Worm (Caenorhabditis elegans) whole organism, L3 larva: ENCODE data around the gene trpa-1.

Experiments
- ceh-16 ChIP-seq: sonication (generic microtip); optimal IDR thresholded peaks from 2 replicates; lab custom pipeline; 2017; ENCODE audit warnings: missing biosample characterization, missing genetic modification characterization
- elt-1 ChIP-seq: fragments of 150-350 bp; optimal IDR thresholded peaks from 2 replicates; lab custom pipeline; 2014; ENCODE audit warnings: missing biosample characterization, missing genetic modification characterization
- nhr-25 ChIP-seq: sonication (generic microtip); optimal IDR thresholded peaks from 2 replicates; lab custom pipeline; 2017; ENCODE audit warnings: missing biosample characterization, missing genetic modification characterization
- nhr-76 ChIP-seq: fragments of 150-350 bp; sonication (generic microtip); optimal IDR thresholded peaks from 5 replicates; lab custom pipeline; 2014; ENCODE audit warnings: missing biosample characterization, missing genetic modification characterization
- sea-2 ChIP-seq: fragments of 150-350 bp; sonication (generic microtip); optimal IDR thresholded peaks from 4 replicates; lab custom pipeline; 2014; ENCODE audit warnings: missing biosample characterization, missing genetic modification reagents, missing genetic modification characterization
- snpc-4 ChIP-seq: fragments of 150-350 bp; optimal IDR thresholded peaks from 2 replicates; lab custom pipeline; 2014; ENCODE audit warnings: missing biosample characterization, missing genetic modification characterization
- zag-1 ChIP-seq: fragments of 150-350 bp; optimal IDR thresholded peaks from 2 replicates; lab custom pipeline; 2014; ENCODE audit warnings: missing biosample characterization, missing genetic modification characterization

DNA sequence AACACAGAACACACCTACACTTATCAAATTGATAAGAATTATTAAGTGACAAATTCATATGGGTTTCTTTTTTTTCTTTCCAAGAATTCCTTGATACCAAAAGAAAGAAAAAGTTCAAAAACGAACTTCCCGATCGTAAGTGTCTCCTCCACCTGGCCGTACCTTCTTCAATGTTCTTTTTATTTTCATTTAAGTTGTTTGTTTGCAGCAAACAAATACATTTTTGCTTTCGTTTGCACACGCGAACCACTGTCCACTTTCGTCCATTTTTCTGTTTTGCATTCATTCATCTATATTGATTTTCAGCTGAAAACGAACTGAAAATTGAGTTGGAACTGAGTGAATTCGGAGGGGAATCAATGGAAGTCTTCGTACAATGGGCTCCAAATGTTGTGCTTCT, 47.4 kb downstream of the trpa-1 start, which contains the start of gene VZK822L.2:
- TF ChIP-seq nhr-76 (tag; lab: Kevin White, UChicago) (no peak), sea-2 (GFP tag; lab: Kevin White, UChicago) (no peak), ceh-16 (tag; lab: Kevin White, UChicago) (no peak), zag-1 (no peak), elt-1 (tag; lab: Kevin White, UChicago) (no peak), nhr-25 (tag; lab: Kevin White, UChicago) (no peak), snpc-4 (tag; lab: Kevin White, UChicago) (no peak)
